Worm (Caenorhabditis elegans): Measurements from ENCODE around the gene C25D7.5.

The C25D7.5 gene

DNA sequence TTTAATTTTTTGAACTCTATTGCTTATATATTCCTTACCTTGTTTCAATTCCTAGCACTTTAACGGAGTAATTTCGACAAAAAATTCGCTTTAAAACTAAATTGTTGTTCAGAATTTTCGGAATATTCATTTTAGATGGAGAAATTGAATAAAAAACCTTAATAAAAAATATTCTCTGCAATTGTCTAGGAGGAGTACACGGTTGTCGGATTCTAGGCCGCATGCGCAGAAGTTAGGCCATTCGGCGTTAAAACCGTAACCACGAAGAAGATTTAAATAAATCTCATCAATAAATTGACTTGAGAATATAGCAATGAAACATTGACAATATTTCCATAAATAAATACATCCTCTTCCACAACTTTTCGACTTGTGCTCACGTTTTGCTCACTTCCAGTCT is 29.8 kb downstream of the C25D7.5 start, which contains the start of the genes C01G10.10 and C01G10.9 (continued):
- TF ChIP-seq lin-54 (GFP tag; optimal IDR thresholded peaks at IDR 0.05) (peak; percentile 50), rec-8 (tag; optimal IDR thresholded peaks at IDR 0.05) (peak; percentile 28 to 34), him-1 (tag; optimal IDR thresholded peaks at IDR 0.05) (peak; percentile 28), F23B12.7 (tag; optimal IDR thresholded peaks at IDR 0.05; ENCODE audit: insufficient read depth) (peak; percentile 16)

DNA sequence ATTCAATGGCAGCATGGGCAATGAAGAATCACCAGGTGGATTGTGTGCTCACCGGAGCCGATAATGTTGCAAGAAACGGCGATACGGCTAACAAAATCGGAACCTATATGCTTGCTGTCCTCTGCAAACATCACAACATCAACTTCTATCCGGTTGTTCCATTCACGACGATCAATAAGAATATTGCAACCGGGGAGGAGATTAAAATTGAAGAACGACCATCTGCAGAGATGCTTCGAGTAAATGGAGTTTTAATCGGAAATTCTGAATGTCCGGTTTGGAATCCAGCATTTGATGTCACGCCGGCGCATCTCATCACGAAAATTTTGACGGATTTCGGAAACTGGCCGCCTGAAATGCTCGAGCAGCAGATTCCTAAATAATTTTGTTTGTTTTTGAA is 31.2 kb downstream of the C25D7.5 start:
- TF ChIP-seq mes-4 (tag; optimal IDR thresholded peaks at IDR 0.05): no peak
- TF ChIP-seq chd-7 (tag; optimal IDR thresholded peaks at IDR 0.05): peak; percentile 57
- no peak for TF ChIP-seq F39B2.1 (GFP tag; IDR thresholded peaks at IDR 0.05)
- TF ChIP-seq F55B11.4 (tag; optimal IDR thresholded peaks at IDR 0.05; ENCODE audit: borderline replicate concordance, insufficient read depth): no peak
- peak; percentile 4 for TF ChIP-seq F57C9.4 (tag; optimal IDR thresholded peaks at IDR 0.05)
- no peak for TF ChIP-seq Y53F4B.3 (GFP tag; IDR thresholded peaks at IDR 0.05)
- peak; percentile 53 for TF ChIP-seq tbp1 (GFP tag; optimal IDR thresholded peaks at IDR 0.05)
- peak; percentile 34 for TF ChIP-seq T07F8.4 (tag; optimal IDR thresholded peaks at IDR 0.05)
- TF ChIP-seq lin-40 (tag; optimal IDR thresholded peaks at IDR 0.05): no peak
- no peak for TF ChIP-seq sptf-2 (GFP tag; optimal IDR thresholded peaks at IDR 0.05)
- 0 out of 2 replicates have a peak, but pooled peaks have one; percentile 35 for TF ChIP-seq cebp-2 (GFP tag; IDR thresholded peaks at IDR 0.05)
- peak; percentile 71 for TF ChIP-seq repo-1 (tag; optimal IDR thresholded peaks at IDR 0.05)
- peak; percentile 30 for TF ChIP-seq lsl-1 (GFP tag; optimal IDR thresholded peaks at IDR 0.05)
- peak; percentile 51; the same call in 1 of the 2 replicates for TF ChIP-seq mcd-1 (GFP tag; IDR thresholded peaks at IDR 0.05)
- TF ChIP-seq snpc-1.3 (tag; optimal IDR thresholded peaks at IDR 0.05; ENCODE audit: insufficient read depth): no peak
- no peak for TF ChIP-seq egl-44 (GFP tag; IDR thresholded peaks at IDR 0.05)
- peak; percentile 64 for TF ChIP-seq madf-6 (GFP tag; IDR thresholded peaks at IDR 0.05)
- no peak for TF ChIP-seq zfh-2 (GFP tag; conservative IDR thresholded peaks at IDR 0.05)
- peak; percentile 33 for TF ChIP-seq zim-3 (tag; optimal IDR thresholded peaks at IDR 0.05)
- no peak for TF ChIP-seq sdz-38 (tag; optimal IDR thresholded peaks at IDR 0.05)
- 0 out of 2 replicates have a peak, but pooled peaks have one; percentile 40 for TF ChIP-seq Y95B8A.8 (GFP tag; IDR thresholded peaks at IDR 0.05)
- no peak for TF ChIP-seq F37B4.10 (GFP tag; IDR thresholded peaks at IDR 0.05)
- peak; percentile 14 for TF ChIP-seq attf-5 (GFP tag; optimal IDR thresholded peaks at IDR 0.05)
- TF ChIP-seq Y67H2A.10 (GFP tag; conservative IDR thresholded peaks at IDR 0.05): no peak
- no peak for TF ChIP-seq ztf-6 (GFP tag; IDR thresholded peaks at IDR 0.05)
- no peak for TF ChIP-seq ceh-40 (GFP tag; IDR thresholded peaks at IDR 0.05)
- no peak for TF ChIP-seq F22D6.2 (tag; optimal IDR thresholded peaks at IDR 0.05)
- TF ChIP-seq ZK185.1 (tag; optimal IDR thresholded peaks at IDR 0.05; ENCODE audit: poor library complexity, severe bottlenecking): peak; percentile 30
- no peak for TF ChIP-seq F33H1.4 (GFP tag; IDR thresholded peaks at IDR 0.05)
- peak; percentile 22 for TF ChIP-seq F10E7.11 (tag; optimal IDR thresholded peaks at IDR 0.05)
- no peak for TF ChIP-seq cebp-1 (GFP tag; IDR thresholded peaks at IDR 0.05)
- peak; percentile 65 for TF ChIP-seq cebp-1 (tag; optimal IDR thresholded peaks at IDR 0.05)
- TF ChIP-seq ztf-18 (tag; optimal IDR thresholded peaks at IDR 0.05): no peak
- TF ChIP-seq tlf-1 (GFP tag; optimal IDR thresholded peaks at IDR 0.05): peak; percentile 55
- peak; percentile 45 for TF ChIP-seq D2030.7 (GFP tag; IDR thresholded peaks at IDR 0.05)
- TF ChIP-seq attf-3 (GFP tag; conservative IDR thresholded peaks at IDR 0.05): no peak
- TF ChIP-seq pbrm-1 (GFP tag; IDR thresholded peaks at IDR 0.05): no peak
- TF ChIP-seq ekl-4 (GFP tag; IDR thresholded peaks at IDR 0.05): peak; percentile 58
- no peak for TF ChIP-seq K11D2.4 (GFP tag; IDR thresholded peaks at IDR 0.05)
- TF ChIP-seq ama-1 (optimal IDR thresholded peaks at IDR 0.05): peak; percentile 68
- peak in 1 of 2 experiments; percentile 80 for TF ChIP-seq ama-1 (GFP tag; optimal IDR thresholded peaks at IDR 0.05)
- peak; percentile 5 for TF ChIP-seq ztf-22 (GFP tag; optimal IDR thresholded peaks at IDR 0.05)
- peak; percentile 55 for TF ChIP-seq Y53G8AR.9 (GFP tag; conservative IDR thresholded peaks at IDR 0.05)

Data from whole organism, young adult.